Fruit fly (Drosophila melanogaster) whole organism, wandering third instar larva: Measurements from ENCODE around the gene Trmt61.

ENCODE experiments used
- Abd-B ChIP-seq: fragments of >200 bp; optimal IDR thresholded peaks from 2 replicates; lab custom pipeline; 2017; ENCODE audit warnings: missing biosample characterization, missing genetic modification characterization
- CG32264 ChIP-seq: fragments of 200-800 bp; sonication (Bioruptor generic); optimal IDR thresholded peaks from 2 replicates; lab custom pipeline; 2016; ENCODE audit warnings: missing biosample characterization, missing genetic modification characterization
- CG9705 ChIP-seq: fragments of 200-800 bp; sonication (Bioruptor generic); optimal IDR thresholded peaks from 2 replicates; lab custom pipeline; 2018; ENCODE audit warnings: missing biosample characterization, mild to moderate bottlenecking, missing genetic modification characterization
- CrebA ChIP-seq: fragments of 200-800 bp; sonication (Bioruptor generic); optimal IDR thresholded peaks from 2 replicates; lab custom pipeline; 2016; ENCODE audit warnings: missing biosample characterization, mild to moderate bottlenecking, missing genetic modification characterization, borderline replicate concordance
- Dfd ChIP-seq: fragments of >200 bp; optimal IDR thresholded peaks from 2 replicates; lab custom pipeline; 2017; ENCODE audit warnings: missing biosample characterization, missing genetic modification characterization
- Dif ChIP-seq: fragments of 200-275, 200-300 bp; sonication (Bioruptor generic); optimal IDR thresholded peaks from 2 replicates; lab custom pipeline; 2018; ENCODE audit warnings: missing biosample characterization, missing genetic modification characterization; ENCODE audit not compliant: partially characterized antibody
- GATAd ChIP-seq: sonication (Bioruptor generic); optimal IDR thresholded peaks from 2 replicates; lab custom pipeline; 2016; ENCODE audit warnings: missing biosample characterization, missing genetic modification characterization
- HLH106 ChIP-seq: fragments of 200-800 bp; optimal IDR thresholded peaks from 3 replicates; lab custom pipeline; 2019; ENCODE audit warnings: missing biosample characterization, mild to moderate bottlenecking, missing genetic modification characterization, moderate library complexity
- Hnf4 ChIP-seq: fragments of 200-800 bp; sonication (Bioruptor generic); optimal IDR thresholded peaks from 2 replicates; lab custom pipeline; 2016; ENCODE audit warnings: missing biosample characterization, mild to moderate bottlenecking, missing genetic modification characterization
- Hr78 ChIP-seq: fragments of >200 bp; optimal IDR thresholded peaks from 2 replicates; lab custom pipeline; 2017; ENCODE audit warnings: missing biosample characterization, missing genetic modification characterization
- Hr83 ChIP-seq: fragments of 200-300 bp; sonication (Bioruptor generic); optimal IDR thresholded peaks from 2 replicates; lab custom pipeline; 2016; ENCODE audit warnings: missing biosample characterization, mild to moderate bottlenecking, missing genetic modification characterization, moderate library complexity; ENCODE audit not compliant: poor library complexity, severe bottlenecking
- Jra ChIP-seq: sonication (Bioruptor generic); optimal IDR thresholded peaks from 2 replicates; lab custom pipeline; 2016; ENCODE audit warnings: missing biosample characterization, missing genetic modification characterization
- Mio ChIP-seq: sonication (Bioruptor generic); optimal IDR thresholded peaks from 2 replicates; lab custom pipeline; 2016; ENCODE audit warnings: missing biosample characterization, missing genetic modification characterization
- Myc ChIP-seq: fragments of >200 bp; optimal IDR thresholded peaks from 2 replicates; lab custom pipeline; 2017
- N ChIP-seq: fragments of >200 bp; optimal IDR thresholded peaks from 2 replicates; lab custom pipeline; 2018; ENCODE audit warnings: missing biosample characterization, missing external identifiers, missing genetic modification characterization
- OdsH ChIP-seq: fragments of 200-800 bp; sonication (Bioruptor generic); optimal IDR thresholded peaks from 2 replicates; lab custom pipeline; 2016; ENCODE audit warnings: missing biosample characterization, mild to moderate bottlenecking, missing genetic modification characterization
- Rel ChIP-seq, 2 experiments: fragments of 200-800 bp; sonication (Bioruptor generic) in 1 of 2; optimal IDR thresholded peaks; 2 replicates in 1 of 2; 3 replicates in 1 of 2; lab custom pipeline; 2016 to 2019; ENCODE audit warnings: mild to moderate bottlenecking in 2 of 2, missing biosample characterization in 2 of 2, missing genetic modification characterization in 2 of 2, moderate library complexity in 1 of 2
- Sp1 ChIP-seq: fragments of 200-800 bp; sonication (Bioruptor generic); optimal IDR thresholded peaks from 3 replicates; lab custom pipeline; 2019; ENCODE audit warnings: missing biosample characterization, mild to moderate bottlenecking, missing genetic modification characterization, moderate library complexity
- Vsx2 ChIP-seq: fragments of 200-300, 225-300 bp; sonication (Bioruptor generic); optimal IDR thresholded peaks from 2 replicates; lab custom pipeline; 2018; ENCODE audit warnings: missing biosample characterization, missing genetic modification characterization; ENCODE audit not compliant: partially characterized antibody
- br ChIP-seq: fragments of 200-800 bp; sonication (Bioruptor generic); optimal IDR thresholded peaks from 2 replicates; lab custom pipeline; 2016; ENCODE audit warnings: missing biosample characterization, missing genetic modification characterization
- brk ChIP-seq: fragments of 200-800 bp; sonication (Bioruptor generic); optimal IDR thresholded peaks from 2 replicates; lab custom pipeline; 2016; ENCODE audit warnings: missing biosample characterization, mild to moderate bottlenecking, missing genetic modification characterization
- dl ChIP-seq, 2 experiments: fragments of 175-275, 200-275 bp in 1 of 2; fragments of 200-275 bp in 1 of 2; sonication (Bioruptor generic); optimal IDR thresholded peaks; lab custom pipeline; 2018; ENCODE audit warnings: mild to moderate bottlenecking in 2 of 2, missing biosample characterization in 2 of 2, missing genetic modification characterization in 2 of 2, moderate library complexity in 2 of 2; ENCODE audit not compliant: partially characterized antibody in 2 of 2, insufficient read depth in 1 of 2
- dmrt93B ChIP-seq: fragments of 200-800 bp; sonication (Bioruptor generic); optimal IDR thresholded peaks from 2 replicates; lab custom pipeline; 2018; ENCODE audit warnings: missing biosample characterization, mild to moderate bottlenecking, missing genetic modification characterization
- dsf ChIP-seq: sonication (Bioruptor generic); optimal IDR thresholded peaks from 2 replicates; lab custom pipeline; 2016; ENCODE audit warnings: missing biosample characterization, missing genetic modification characterization, borderline replicate concordance
- ey ChIP-seq: fragments of 200-800 bp; sonication (Bioruptor generic); optimal IDR thresholded peaks from 2 replicates; lab custom pipeline; 2016; ENCODE audit warnings: missing biosample characterization, missing genetic modification characterization
- foxo ChIP-seq, 2 experiments: fragments of 200-800 bp; sonication (Bioruptor generic); optimal IDR thresholded peaks; 2 replicates in 1 of 2; 3 replicates in 1 of 2; lab custom pipeline; 2016 to 2017; ENCODE audit warnings: missing biosample characterization in 2 of 2, missing genetic modification characterization in 2 of 2
- fru ChIP-seq: fragments of 200-800 bp; sonication (Bioruptor generic); optimal IDR thresholded peaks from 3 replicates; lab custom pipeline; 2016; ENCODE audit warnings: missing biosample characterization, mild to moderate bottlenecking, missing genetic modification characterization
- h ChIP-seq: fragments of 200-800 bp; sonication (Bioruptor generic); optimal IDR thresholded peaks from 3 replicates; lab custom pipeline; 2016; ENCODE audit warnings: missing biosample characterization, mild to moderate bottlenecking, missing genetic modification characterization
- jim ChIP-seq: fragments of 175-275, 200-325 bp; sonication (Bioruptor generic); optimal IDR thresholded peaks from 2 replicates; lab custom pipeline; 2016; ENCODE audit warnings: missing biosample characterization, mild to moderate bottlenecking, missing genetic modification characterization
- lola ChIP-seq: fragments of >200 bp; optimal IDR thresholded peaks from 2 replicates; lab custom pipeline; 2017; ENCODE audit warnings: missing biosample characterization, missing genetic modification characterization
- pan ChIP-seq: fragments of >200 bp; optimal IDR thresholded peaks from 2 replicates; lab custom pipeline; 2017
- psq ChIP-seq: fragments of 200-800 bp; sonication (Bioruptor generic); optimal IDR thresholded peaks from 3 replicates; lab custom pipeline; 2017; ENCODE audit warnings: missing biosample characterization, mild to moderate bottlenecking, missing genetic modification characterization, moderate library complexity
- rgr ChIP-seq: fragments of 200-800 bp; sonication (Bioruptor generic); optimal IDR thresholded peaks from 3 replicates; lab custom pipeline; 2016; ENCODE audit warnings: missing biosample characterization, mild to moderate bottlenecking, missing genetic modification characterization
- sage ChIP-seq: fragments of 200-800 bp; sonication (Bioruptor generic); optimal IDR thresholded peaks from 2 replicates; lab custom pipeline; 2016; ENCODE audit warnings: missing biosample characterization, mild to moderate bottlenecking, missing genetic modification characterization
- sv ChIP-seq: fragments of 200-800 bp; sonication (Bioruptor generic); optimal IDR thresholded peaks from 3 replicates; lab custom pipeline; 2016; ENCODE audit warnings: missing biosample characterization, missing genetic modification characterization
- tai ChIP-seq: sonication (Bioruptor generic); optimal IDR thresholded peaks from 2 replicates; lab custom pipeline; 2016; ENCODE audit warnings: missing biosample characterization, missing genetic modification characterization
- usp ChIP-seq: fragments of >200 bp; optimal IDR thresholded peaks from 2 replicates; lab custom pipeline; 2017; ENCODE audit warnings: missing biosample characterization, missing genetic modification characterization
- woc ChIP-seq: sonication (Bioruptor generic); optimal IDR thresholded peaks from 2 replicates; lab custom pipeline; 2016; ENCODE audit warnings: missing biosample characterization, mild to moderate bottlenecking, missing genetic modification characterization

Gene Trmt61

DNA sequence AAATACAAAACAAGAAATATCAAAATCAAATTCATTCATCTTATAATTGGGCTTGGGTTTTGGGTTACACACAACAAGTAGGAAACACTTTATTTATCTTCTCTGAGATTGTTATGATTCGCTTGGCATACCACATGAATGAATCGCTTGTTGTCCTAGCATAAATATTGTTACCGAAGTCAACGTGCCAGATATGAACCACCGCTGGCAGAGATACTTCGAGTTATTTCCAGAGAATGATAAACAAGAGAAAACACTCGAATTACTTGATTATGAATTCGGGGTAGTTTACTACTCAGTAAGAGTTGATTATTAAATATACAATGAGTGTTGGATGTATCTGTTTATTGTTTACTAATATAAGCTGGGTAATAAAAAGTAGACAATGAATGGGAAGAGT is 47.8 kb upstream of the Trmt61 start:
- TF ChIP-seq CG32264 (GFP tag; lab: Kevin White, UChicago) (no peak), dmrt93B (GFP tag; lab: Kevin White, UChicago) (no peak), woc (no peak), foxo (GFP tag; optimal IDR thresholded peaks at IDR 0.05; lab: Kevin White, UChicago) (no peak), Dif (no peak), psq (no peak), Myc (lab: Kevin White, UChicago) (no peak), rgr (GFP tag; lab: Kevin White, UChicago) (no peak), Vsx2 (GFP tag; lab: Kevin White, UChicago) (no peak), Abd-B (GFP tag; lab: Kevin White, UChicago) (no peak), brk (GFP tag; lab: Kevin White, UChicago) (no peak), h (GFP tag; lab: Kevin White, UChicago) (no peak), N (no peak)

DNA sequence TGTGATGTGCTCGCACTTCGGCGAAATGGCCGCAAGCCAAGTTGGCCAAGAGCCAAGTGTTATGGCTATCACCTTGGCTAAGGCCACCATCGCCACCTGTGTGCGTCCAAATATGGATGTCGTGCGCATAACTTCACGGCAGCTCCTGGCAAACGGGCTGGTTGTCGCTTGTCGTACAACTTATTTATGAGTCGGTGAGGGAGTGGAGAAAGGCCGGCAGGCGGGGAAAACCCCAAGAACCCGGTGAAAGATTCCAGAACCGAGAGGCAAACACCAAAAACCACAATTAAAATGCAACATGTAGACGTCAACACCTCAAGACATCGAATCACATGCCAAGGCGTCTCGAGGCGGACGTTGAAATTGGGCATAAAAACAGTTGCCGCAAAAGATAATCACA is 47.0 kb upstream of the Trmt61 start:
- no peak for TF ChIP-seq Rel (GFP tag; optimal IDR thresholded peaks at IDR 0.05; lab: Kevin White, UChicago)
- TF ChIP-seq Rel (tag; optimal IDR thresholded peaks at IDR 0.05; lab: Kevin White, UChicago): peak; percentile 67
- no peak for TF ChIP-seq dsf

DNA sequence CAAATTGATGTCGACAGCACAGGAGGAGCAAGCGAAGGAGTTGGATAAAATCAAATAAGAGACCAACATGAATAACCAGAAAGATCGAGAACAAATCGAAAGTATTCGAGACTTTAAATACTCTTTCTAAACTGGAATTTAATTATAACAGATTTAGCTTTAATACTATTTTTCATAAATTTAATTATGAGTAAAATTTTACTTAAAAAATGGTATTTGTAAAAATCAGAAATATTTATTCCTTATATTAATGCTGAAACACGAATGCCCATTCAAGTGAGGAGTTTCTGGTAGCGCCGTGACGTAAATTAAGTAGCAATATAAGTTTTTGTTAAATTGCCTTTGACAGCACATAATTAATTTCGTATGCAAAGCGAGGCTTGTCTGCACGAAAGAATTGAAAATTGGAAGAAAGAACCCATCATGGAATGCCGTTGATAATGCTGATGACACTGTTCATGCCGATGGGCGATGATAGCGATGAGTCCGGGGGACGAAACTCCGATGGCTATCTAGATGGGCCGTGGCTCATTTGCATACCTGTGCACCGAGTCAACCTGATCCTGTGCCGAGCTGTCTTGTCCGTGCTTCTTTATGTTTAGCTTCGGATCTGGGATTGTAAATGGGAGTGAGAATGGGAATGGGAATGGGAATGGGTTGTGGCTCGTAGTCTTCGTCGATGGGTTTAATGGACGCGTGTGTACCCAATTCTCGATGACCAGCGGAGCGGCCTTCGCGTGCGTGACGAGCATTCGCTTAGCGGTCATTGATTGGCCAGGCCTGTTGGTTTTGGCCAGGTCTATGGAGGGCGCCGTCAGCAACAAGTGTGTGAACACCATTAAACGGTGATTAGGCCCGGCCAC is 46.3 kb upstream of the Trmt61 start:
- TF ChIP-seq CG32264 (GFP tag; lab: Kevin White, UChicago) (no peak), rgr (GFP tag; lab: Kevin White, UChicago) (peak; percentile 45), psq (peak; percentile 53), dmrt93B (GFP tag; lab: Kevin White, UChicago) (no peak), sage (GFP tag; lab: Kevin White, UChicago) (no peak), CG9705 (GFP tag; lab: Kevin White, UChicago) (no peak), sv (GFP tag; lab: Kevin White, UChicago) (no peak), dsf (no peak), GATAd (GFP tag; lab: Kevin White, UChicago) (no peak), pan (no peak), ey (GFP tag; lab: Kevin White, UChicago) (no peak), usp (no peak), Abd-B (GFP tag; lab: Kevin White, UChicago) (no peak), dl (GFP tag; optimal IDR thresholded peaks at IDR 0.05; lab: Kevin White, UChicago; ENCODE audit: insufficient read depth in 1 of 2, partially characterized antibody in 2 of 2) (no peak), Hnf4 (GFP tag; lab: Kevin White, UChicago) (no peak), fru (GFP tag; lab: Kevin White, UChicago) (peak; percentile 38), lola (GFP tag; lab: Kevin White, UChicago) (no peak), Mio (no peak), Rel (GFP tag; optimal IDR thresholded peaks at IDR 0.05; lab: Kevin White, UChicago) (no peak), Rel (tag; optimal IDR thresholded peaks at IDR 0.05; lab: Kevin White, UChicago) (no peak), CrebA (no peak), Myc (lab: Kevin White, UChicago) (no peak), Jra (GFP tag; lab: Kevin White, UChicago) (no peak), Vsx2 (GFP tag; lab: Kevin White, UChicago) (no peak), Sp1 (GFP tag; lab: Kevin White, UChicago) (peak; percentile 60), Hr83 (GFP tag; lab: Kevin White, UChicago) (no peak), Hr78 (GFP tag; lab: Kevin White, UChicago) (no peak), HLH106 (tag; lab: Kevin White, UChicago) (peak; percentile 59), tai (GFP tag; lab: Kevin White, UChicago) (peak; percentile 3), woc (peak; percentile 36), br (GFP tag; lab: Kevin White, UChicago) (no peak), brk (GFP tag; lab: Kevin White, UChicago) (peak; percentile 28), Dfd (GFP tag; lab: Kevin White, UChicago) (no peak), jim (GFP tag; lab: Kevin White, UChicago) (no peak), OdsH (peak; percentile 49), foxo (GFP tag; optimal IDR thresholded peaks at IDR 0.05; lab: Kevin White, UChicago) (peak in 1 of 2 experiments; percentile 44), Dif (no peak), N (no peak), h (GFP tag; lab: Kevin White, UChicago) (peak; percentile 6)
